Worm (Caenorhabditis elegans): ENCODE results near the gene B0286.1.

Gene B0286.1

DNA sequence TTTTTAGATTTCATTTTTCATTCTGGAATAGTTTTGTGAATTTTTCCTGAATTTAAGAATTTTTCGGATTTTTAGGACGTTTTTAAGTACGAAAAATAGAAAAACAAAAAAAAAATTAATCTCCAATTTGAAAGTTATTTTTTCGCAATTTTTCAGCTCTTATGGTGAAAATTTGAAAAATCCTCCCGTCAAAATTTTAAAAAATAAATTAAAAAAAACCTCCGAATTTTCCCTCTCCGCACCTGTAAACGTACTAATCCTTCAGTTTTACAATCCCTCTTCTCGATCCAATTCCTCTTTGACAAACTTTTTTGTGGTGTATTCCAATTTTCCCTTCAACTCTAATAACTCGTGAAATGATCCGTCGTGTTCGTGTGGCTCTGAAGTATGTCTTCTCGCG lies at the start of gene B0286.1:
Gene B0286.1, plus strand, starts transcription at position 301 of the 400 bp plus-strand sequence.
- no peak for TF ChIP-seq T26A5.8 (tag; optimal IDR thresholded peaks at IDR 0.05)
- no peak for TF ChIP-seq pha-4 (tag; optimal IDR thresholded peaks at IDR 0.05)

DNA sequence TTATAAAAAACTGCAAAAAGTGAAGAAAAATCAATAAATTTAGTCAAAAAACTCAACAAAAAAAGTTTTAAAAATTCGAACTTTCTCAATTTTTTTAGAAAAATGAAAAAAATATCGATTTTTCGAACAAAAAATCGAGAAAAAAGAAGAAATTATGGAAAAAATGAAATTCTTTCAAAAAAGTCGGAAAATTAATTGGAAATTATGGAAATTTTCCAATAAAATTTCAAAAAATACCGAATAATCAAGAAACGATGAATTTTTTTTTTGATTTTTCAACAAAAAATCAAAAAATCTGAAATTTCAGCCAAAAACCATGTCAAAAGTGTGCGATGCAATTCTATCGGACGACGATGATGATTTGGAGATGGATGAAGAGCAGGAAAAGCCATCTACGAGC lies 49.6 kb upstream of the B0286.1 start, which contains the start of gene H20J04.4:
Gene H20J04.4, plus strand, starts transcription at position 301 of the 400 bp plus-strand sequence.
- TF ChIP-seq zfh-2 (GFP tag; conservative IDR thresholded peaks at IDR 0.05) (no peak), him-1 (tag; optimal IDR thresholded peaks at IDR 0.05) (no peak), ceh-79 (tag; optimal IDR thresholded peaks at IDR 0.05) (no peak), hlh-26 (GFP tag; conservative IDR thresholded peaks at IDR 0.05) (no peak), sea-2 (GFP tag; IDR thresholded peaks at IDR 0.05) (no peak), akir-1 (GFP tag; optimal IDR thresholded peaks at IDR 0.05) (no peak)

DNA sequence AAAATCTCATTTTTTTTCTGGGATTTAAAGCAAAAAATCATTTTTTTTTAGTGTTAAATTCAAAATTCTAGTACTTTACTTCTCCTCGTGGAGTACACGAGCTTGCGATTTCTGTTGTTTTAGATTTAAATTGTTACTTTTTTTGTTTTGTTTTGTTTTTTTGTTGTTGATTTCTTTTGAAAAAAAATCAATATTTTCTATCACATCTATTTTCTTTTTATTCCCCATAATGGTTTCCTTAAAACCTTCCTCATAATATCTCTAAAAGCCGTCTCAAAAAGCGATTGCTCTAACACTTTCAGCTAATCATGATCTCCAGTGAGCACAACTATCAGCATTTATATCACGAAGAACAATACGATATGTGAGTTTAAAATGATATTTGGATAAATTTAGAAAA lies 43.8 kb upstream of the B0286.1 start, which contains the start of gene madf-3:
Gene madf-3, plus strand, starts transcription at position 301 of the 400 bp plus-strand sequence.
- no peak for TF ChIP-seq lin-40 (tag; optimal IDR thresholded peaks at IDR 0.05)
- no peak for TF ChIP-seq let-607 (tag; optimal IDR thresholded peaks at IDR 0.05)
- no peak for TF ChIP-seq Y95B8A.8 (GFP tag; IDR thresholded peaks at IDR 0.05)

DNA sequence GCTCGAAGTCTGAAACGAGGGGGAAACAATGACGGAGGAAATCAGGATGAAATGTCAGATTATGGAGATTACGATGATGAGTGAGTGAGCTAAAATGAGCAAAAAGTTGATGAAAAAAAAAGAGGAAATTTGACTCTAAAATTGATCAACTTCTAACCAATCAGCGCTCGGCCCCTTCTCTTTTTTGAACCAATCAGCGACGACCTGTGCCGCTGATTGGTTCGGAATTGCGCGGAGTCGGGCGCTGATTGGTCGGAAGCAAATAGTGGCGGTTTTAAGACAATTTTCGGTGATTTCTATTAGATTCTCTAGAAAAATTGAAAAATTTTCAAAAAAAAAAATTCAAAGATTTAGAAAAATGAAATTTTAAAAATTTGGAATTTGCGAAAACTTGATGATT lies 40.6 kb upstream of the B0286.1 start:
- no peak for TF ChIP-seq lin-54 (GFP tag; optimal IDR thresholded peaks at IDR 0.05)
- TF ChIP-seq lir-1 (GFP tag; conservative IDR thresholded peaks at IDR 0.05), result no peak

DNA sequence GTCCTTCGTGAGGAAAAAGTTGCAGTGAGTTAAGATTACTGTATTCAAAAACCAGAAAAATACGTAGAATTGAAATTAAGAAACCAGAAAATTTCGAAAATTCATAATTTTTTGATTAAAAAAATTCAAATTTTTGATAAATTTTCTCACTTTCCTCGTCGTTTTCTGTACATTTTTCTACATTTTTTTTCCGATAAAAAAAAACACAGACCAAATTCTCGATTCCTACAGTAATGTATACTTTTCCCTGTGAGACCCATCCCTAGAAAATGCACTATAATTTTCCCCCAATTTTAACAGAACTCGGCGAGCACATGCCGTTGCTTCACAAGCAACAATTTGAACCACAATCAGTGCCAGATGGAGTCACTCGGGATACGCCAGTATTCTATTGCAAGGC lies 38.4 kb upstream of the B0286.1 start, which contains the start of gene athp-2:
Gene athp-2, plus strand, starts transcription at position 301 of the 400 bp plus-strand sequence.
- TF ChIP-seq pbrm-1 (GFP tag; IDR thresholded peaks at IDR 0.05) (no peak), nfya-1 (tag; optimal IDR thresholded peaks at IDR 0.05; ENCODE audit: borderline replicate concordance, insufficient read depth) (no peak), bed-2 (GFP tag; IDR thresholded peaks at IDR 0.05) (no peak), B0035.1 (tag; optimal IDR thresholded peaks at IDR 0.05) (no peak), ZK185.1 (tag; optimal IDR thresholded peaks at IDR 0.05; ENCODE audit: poor library complexity, severe bottlenecking) (no peak), Y79H2A.3 (GFP tag; conservative IDR thresholded peaks at IDR 0.05) (no peak), let-526 (GFP tag; IDR thresholded peaks at IDR 0.05) (no peak), unc-130 (GFP tag; optimal IDR thresholded peaks at IDR 0.05) (no peak), rec-8 (tag; optimal IDR thresholded peaks at IDR 0.05) (no peak), K11D2.4 (GFP tag; IDR thresholded peaks at IDR 0.05) (no peak), F23B12.7 (tag; optimal IDR thresholded peaks at IDR 0.05; ENCODE audit: insufficient read depth) (no peak), mxl-1 (tag; optimal IDR thresholded peaks at IDR 0.05) (no peak), nhr-179 (tag; optimal IDR thresholded peaks at IDR 0.05) (no peak), T07F8.4 (tag; optimal IDR thresholded peaks at IDR 0.05) (no peak), lsl-1 (GFP tag; optimal IDR thresholded peaks at IDR 0.05) (no peak), cebp-1 (GFP tag; IDR thresholded peaks at IDR 0.05) (no peak), cebp-1 (tag; optimal IDR thresholded peaks at IDR 0.05) (no peak)

DNA sequence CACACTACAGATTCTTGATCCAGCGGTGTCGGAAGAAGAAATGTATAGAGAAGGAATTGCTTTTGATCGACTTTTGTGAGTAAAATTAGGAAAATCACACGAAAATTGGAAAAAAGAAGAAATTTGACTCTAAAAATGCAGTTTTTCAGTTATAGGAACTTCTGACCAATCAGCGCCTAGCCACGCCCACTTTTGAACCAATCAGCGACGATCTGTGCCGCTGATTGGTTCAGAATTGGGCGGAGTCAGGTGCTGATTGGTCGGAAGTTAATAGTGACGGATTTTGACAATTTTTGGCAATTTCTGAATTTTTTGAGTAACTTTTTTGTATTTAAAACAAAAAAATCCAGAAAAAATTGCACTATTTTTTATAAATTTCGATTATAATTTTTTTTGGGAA lies 36.8 kb upstream of the B0286.1 start:
- TF ChIP-seq nfyb-1 (GFP tag; IDR thresholded peaks at IDR 0.05), result peak; percentile 90
- no peak for TF ChIP-seq tbx-9 (tag; optimal IDR thresholded peaks at IDR 0.05; ENCODE audit: borderline replicate concordance)
- TF ChIP-seq C06A6.2 (GFP tag; conservative IDR thresholded peaks at IDR 0.05), result no peak
- no peak for TF ChIP-seq zim-3 (tag; optimal IDR thresholded peaks at IDR 0.05)

Measured in whole organism, young adult.